Worm (Caenorhabditis elegans): ENCODE results near the gene ZC8.6.

Gene ZC8.6

DNA sequence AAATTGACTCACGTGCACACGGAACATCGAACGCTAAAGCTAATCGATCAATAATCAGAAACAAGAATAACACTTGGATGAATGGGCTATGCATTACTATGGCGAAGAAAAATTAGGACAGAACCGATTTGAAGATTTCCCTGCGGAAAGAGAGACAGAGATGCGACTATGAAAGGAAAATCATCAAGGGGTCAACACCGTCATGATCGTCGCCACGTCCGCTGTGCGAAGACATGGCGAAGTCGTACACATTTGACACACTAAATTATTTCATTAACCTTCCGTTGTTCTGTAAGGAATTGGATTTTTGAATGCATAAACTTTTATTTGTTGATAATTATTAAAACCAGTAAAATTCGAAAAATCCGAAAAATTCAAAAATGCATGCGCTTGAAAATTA, 28.2 kb downstream of the ZC8.6 start, which contains the start of gene M03F4.6 (continued):
- peak; percentile 68 for TF ChIP-seq ama-1 (optimal IDR thresholded peaks at IDR 0.05)
- no peak for TF ChIP-seq ama-1 (GFP tag; optimal IDR thresholded peaks at IDR 0.05)
- TF ChIP-seq madf-6 (GFP tag; IDR thresholded peaks at IDR 0.05) = peak; percentile 14; the same call in 1 of the 2 replicates
- peak; percentile 18 for TF ChIP-seq ztf-22 (GFP tag; optimal IDR thresholded peaks at IDR 0.05)
- 0 out of 2 replicates have a peak, but pooled peaks have one; percentile 27 for TF ChIP-seq egl-44 (GFP tag; IDR thresholded peaks at IDR 0.05)
- TF ChIP-seq pbrm-1 (GFP tag; IDR thresholded peaks at IDR 0.05) = no peak
- TF ChIP-seq ztf-26 (tag; optimal IDR thresholded peaks at IDR 0.05) = peak; percentile 28
- no peak for TF ChIP-seq F49E8.2 (tag; optimal IDR thresholded peaks at IDR 0.05; ENCODE audit: insufficient read depth)
- no peak for TF ChIP-seq ceh-91 (GFP tag; IDR thresholded peaks at IDR 0.05)
- TF ChIP-seq repo-1 (tag; optimal IDR thresholded peaks at IDR 0.05) = peak; percentile 84
- TF ChIP-seq snpc-1.1 (tag; optimal IDR thresholded peaks at IDR 0.05; ENCODE audit: insufficient read depth) = no peak
- TF ChIP-seq dpl-1 (GFP tag; optimal IDR thresholded peaks at IDR 0.05) = no peak
- TF ChIP-seq ceh-40 (GFP tag; IDR thresholded peaks at IDR 0.05) = 0 out of 2 replicates have a peak, but pooled peaks have one; percentile 51
- TF ChIP-seq lag-1 (GFP tag; IDR thresholded peaks at IDR 0.05) = no peak
- no peak for TF ChIP-seq zfh-2 (GFP tag; conservative IDR thresholded peaks at IDR 0.05)
- peak; percentile 39 for TF ChIP-seq madf-10 (tag; optimal IDR thresholded peaks at IDR 0.05)
- TF ChIP-seq fkh-3 (tag; optimal IDR thresholded peaks at IDR 0.05) = no peak
- TF ChIP-seq F10E7.11 (tag; optimal IDR thresholded peaks at IDR 0.05) = no peak
- peak; percentile 28 for TF ChIP-seq tbp1 (GFP tag; optimal IDR thresholded peaks at IDR 0.05)
- no peak for TF ChIP-seq nfya-2 (GFP tag; IDR thresholded peaks at IDR 0.05)
- TF ChIP-seq attf-5 (GFP tag; optimal IDR thresholded peaks at IDR 0.05) = no peak
- TF ChIP-seq bed-2 (GFP tag; IDR thresholded peaks at IDR 0.05) = no peak
- no peak for TF ChIP-seq die-1 (tag; optimal IDR thresholded peaks at IDR 0.05)
- no peak for TF ChIP-seq F22D6.2 (tag; optimal IDR thresholded peaks at IDR 0.05)
- TF ChIP-seq lir-1 (GFP tag; conservative IDR thresholded peaks at IDR 0.05) = no peak

- no peak for TF ChIP-seq ceh-100 (GFP tag; IDR thresholded peaks at IDR 0.05)
These were observed 31.8 kb downstream of the ZC8.6 start for ce11 chrX:4965592-4965991.

ce11 chrX:4961681-4962656, 35.4 kb downstream of the ZC8.6 start:
- no peak for TF ChIP-seq attf-6 (GFP tag; IDR thresholded peaks at IDR 0.05)
- peak; percentile 65 for TF ChIP-seq ceh-27 (GFP tag; optimal IDR thresholded peaks at IDR 0.05)
- peak; percentile 41 for TF ChIP-seq somi-1 (GFP tag; optimal IDR thresholded peaks at IDR 0.05)
- no peak for TF ChIP-seq efl-1 (GFP tag; optimal IDR thresholded peaks at IDR 0.05)
- TF ChIP-seq madf-8 (GFP tag; conservative IDR thresholded peaks at IDR 0.05) = no peak
- no peak for TF ChIP-seq sdz-38 (tag; optimal IDR thresholded peaks at IDR 0.05)
- peak; percentile 24; the same call in 1 of the 2 replicates for TF ChIP-seq egrh-3 (GFP tag; IDR thresholded peaks at IDR 0.05)
- TF ChIP-seq D2030.7 (GFP tag; IDR thresholded peaks at IDR 0.05) = no peak
- TF ChIP-seq ztf-6 (GFP tag; IDR thresholded peaks at IDR 0.05) = no peak
- no peak for TF ChIP-seq him-1 (tag; optimal IDR thresholded peaks at IDR 0.05)
- TF ChIP-seq tbp1 (GFP tag; optimal IDR thresholded peaks at IDR 0.05) = peak; percentile 28
- no peak for TF ChIP-seq attf-3 (GFP tag; conservative IDR thresholded peaks at IDR 0.05)
- TF ChIP-seq F10E7.11 (tag; optimal IDR thresholded peaks at IDR 0.05) = no peak
- peak; percentile 89 for TF ChIP-seq zfh-2 (GFP tag; conservative IDR thresholded peaks at IDR 0.05)
- TF ChIP-seq egl-18 (GFP tag; IDR thresholded peaks at IDR 0.05) = no peak
- no peak for TF ChIP-seq sea-2 (GFP tag; IDR thresholded peaks at IDR 0.05)
- TF ChIP-seq hmg-1.2 (GFP tag; IDR thresholded peaks at IDR 0.05) = peak; percentile 64; the same call in 1 of the 2 replicates
- TF ChIP-seq lin-40 (tag; optimal IDR thresholded peaks at IDR 0.05) = peak; percentile 42
- TF ChIP-seq lag-1 (GFP tag; IDR thresholded peaks at IDR 0.05) = no peak
- TF ChIP-seq ztf-3 (GFP tag; optimal IDR thresholded peaks at IDR 0.05) = peak; percentile 4
- TF ChIP-seq unc-62 (GFP tag; optimal IDR thresholded peaks at IDR 0.05) = peak; percentile 27
- TF ChIP-seq ekl-4 (GFP tag; IDR thresholded peaks at IDR 0.05) = no peak
- TF ChIP-seq C06A6.2 (GFP tag; conservative IDR thresholded peaks at IDR 0.05) = 0 out of 2 replicates have a peak, but pooled peaks have one; percentile 12

Measured in whole organism, young adult.